Fruit fly (Drosophila melanogaster) whole organism, adult: ENCODE measurements around the gene CG42395.
A peak's percentile ranks its signal among the peaks of the same experiment; 100 is the strongest.

Experiments
- CG5204 ChIP-seq: fragments of 200-800 bp; sonication (Bioruptor generic); optimal IDR thresholded peaks from 2 replicates; lab custom pipeline; 2016; ENCODE audit warnings: missing biosample characterization, missing genetic modification characterization
- Crg-1 ChIP-seq: fragments of 200-800 bp; sonication (Bioruptor generic); optimal IDR thresholded peaks from 2 replicates; lab custom pipeline; 2016; ENCODE audit warnings: missing biosample characterization, missing genetic modification characterization
- cic ChIP-seq: fragments of 200-800 bp; sonication (Bioruptor generic); optimal IDR thresholded peaks from 2 replicates; lab custom pipeline; 2017; ENCODE audit warnings: missing biosample characterization, mild to moderate bottlenecking, missing genetic modification characterization, moderate library complexity

DNA sequence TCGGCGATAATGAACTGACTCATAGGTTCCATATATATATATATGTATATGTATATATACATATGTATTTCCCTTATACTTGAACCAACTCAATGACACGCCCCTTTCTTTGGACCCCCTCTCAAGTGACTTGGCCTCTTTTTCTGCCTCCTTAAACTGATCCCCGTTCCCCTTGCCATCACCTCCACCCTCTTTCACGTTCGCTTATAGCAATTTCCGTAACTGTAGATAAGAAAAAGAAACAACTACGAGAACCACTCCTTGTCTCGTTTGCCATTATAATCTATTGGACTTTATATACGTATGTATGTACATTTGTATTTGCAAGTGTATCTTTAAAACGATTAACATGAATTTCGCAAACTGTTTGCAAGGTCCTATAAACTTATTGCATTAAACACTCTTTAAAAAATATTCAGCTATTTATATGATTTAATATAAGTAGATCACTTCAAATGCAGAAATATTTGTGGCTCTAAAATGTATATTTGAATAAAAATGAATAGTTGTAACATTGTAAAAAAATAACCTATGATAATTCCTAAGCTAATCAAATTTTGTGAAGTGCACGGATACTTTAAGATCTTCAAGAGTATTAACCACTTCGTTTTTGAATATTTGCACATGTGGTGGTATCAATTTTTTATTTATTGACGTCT, 6.7 kb upstream of the CG42395 start:
- TF ChIP-seq Crg-1 (GFP tag; lab: Kevin White, UChicago) (peak; percentile 27), CG5204 (GFP tag; lab: Kevin White, UChicago) (peak; percentile 48), cic (GFP tag; lab: Kevin White, UChicago) (peak; percentile 34)
